Worm (Caenorhabditis elegans): ENCODE results near the gene mesp-1.

mesp-1 gene

ce11 chrIV:8529039-8529438 is 29.9 kb downstream of the mesp-1 start (continued):
- no peak for TF ChIP-seq hpl-2 (GFP tag; optimal IDR thresholded peaks at IDR 0.05)
- no peak for TF ChIP-seq sup-37 (GFP tag; optimal IDR thresholded peaks at IDR 0.05)
- TF ChIP-seq irx-1 (tag; optimal IDR thresholded peaks at IDR 0.05), result peak; percentile 69
- TF ChIP-seq ets-5 (GFP tag; IDR thresholded peaks at IDR 0.05), result no peak
- peak; percentile 82 for TF ChIP-seq lin-14 (GFP tag; optimal IDR thresholded peaks at IDR 0.05)
- no peak for TF ChIP-seq snpc-4 (tag; optimal IDR thresholded peaks at IDR 0.05)
- TF ChIP-seq unc-130 (tag; optimal IDR thresholded peaks at IDR 0.05), result peak; percentile 78
- no peak for TF ChIP-seq fkh-4 (tag; optimal IDR thresholded peaks at IDR 0.05; ENCODE audit: borderline replicate concordance)
- TF ChIP-seq pqm-1 (tag; optimal IDR thresholded peaks at IDR 0.05), result no peak
- TF ChIP-seq isw-1 (GFP tag; IDR thresholded peaks at IDR 0.05), result no peak
- no peak for TF ChIP-seq ceh-8 (GFP tag; optimal IDR thresholded peaks at IDR 0.05)
- peak; percentile 72 for TF ChIP-seq tbx-2 (tag; optimal IDR thresholded peaks at IDR 0.05)
- TF ChIP-seq nhr-84 (tag; optimal IDR thresholded peaks at IDR 0.05), result no peak
- TF ChIP-seq elt-3 (tag; optimal IDR thresholded peaks at IDR 0.05), result peak in 5 of 6 experiments; percentile 25 to 99 (median 70)
- TF ChIP-seq lin-13 (GFP tag; optimal IDR thresholded peaks at IDR 0.05), result peak; percentile 26
- no peak for TF ChIP-seq Y116A8C.19 (tag; optimal IDR thresholded peaks at IDR 0.05; ENCODE audit: borderline replicate concordance)
- TF ChIP-seq alr-1 (tag; optimal IDR thresholded peaks at IDR 0.05; ENCODE audit: borderline replicate concordance), result no peak
- TF ChIP-seq nhr-19 (GFP tag; conservative IDR thresholded peaks at IDR 0.05), result peak; percentile 84
- peak; percentile 95 for TF ChIP-seq grh-1 (GFP tag; IDR thresholded peaks at IDR 0.05)
- TF ChIP-seq nhr-90 (tag; optimal IDR thresholded peaks at IDR 0.05; ENCODE audit: poor library complexity), result peak; percentile 84
- TF ChIP-seq nhr-76 (tag; optimal IDR thresholded peaks at IDR 0.05), result no peak
- no peak for TF ChIP-seq skn-1 (tag; optimal IDR thresholded peaks at IDR 0.05)
- no peak for TF ChIP-seq aly-2 (tag; optimal IDR thresholded peaks at IDR 0.05)
- peak; percentile 40 to 74 for TF ChIP-seq lsy-2 (tag; optimal IDR thresholded peaks at IDR 0.05)
- TF ChIP-seq nhr-237 (tag; optimal IDR thresholded peaks at IDR 0.05), result no peak
- no peak for TF ChIP-seq pax-3 (tag; optimal IDR thresholded peaks at IDR 0.05)
- TF ChIP-seq F16B12.6 (tag; optimal IDR thresholded peaks at IDR 0.05), result no peak
- TF ChIP-seq nhr-28 (tag; optimal IDR thresholded peaks at IDR 0.05), result no peak
- no peak for TF ChIP-seq zip-4 (GFP tag; optimal IDR thresholded peaks at IDR 0.05)
- TF ChIP-seq mef-2 (tag; optimal IDR thresholded peaks at IDR 0.05), result no peak
- TF ChIP-seq efl-1 (optimal IDR thresholded peaks at IDR 0.05), result peak in 1 of 2 experiments; percentile 27
- TF ChIP-seq efl-1 (GFP tag; optimal IDR thresholded peaks at IDR 0.05 in 1 of 2), result peak in 1 of 2 experiments; percentile 94
- peak in 1 of 2 experiments; percentile 76 for TF ChIP-seq mdl-1 (tag; optimal IDR thresholded peaks at IDR 0.05)
- TF ChIP-seq mab-9 (GFP tag; IDR thresholded peaks at IDR 0.05), result no peak
- peak; percentile 77 for TF ChIP-seq mep-1 (tag; optimal IDR thresholded peaks at IDR 0.05)
- peak; percentile 99 for TF ChIP-seq nhr-85 (tag)
- no peak for TF ChIP-seq dsc-1 (tag; optimal IDR thresholded peaks at IDR 0.05)

- TF ChIP-seq sup-37 (GFP tag; optimal IDR thresholded peaks at IDR 0.05), result no peak
- peak in 1 of 3 experiments; percentile 4 for TF ChIP-seq dpl-1 (GFP tag; optimal IDR thresholded peaks at IDR 0.05)
- TF ChIP-seq ztf-11 (tag; optimal IDR thresholded peaks at IDR 0.05), result no peak
- TF ChIP-seq nhr-11 (tag; optimal IDR thresholded peaks at IDR 0.05), result no peak
- TF ChIP-seq nhr-47 (tag; optimal IDR thresholded peaks at IDR 0.05), result peak; percentile 26
- peak; percentile 87 for TF ChIP-seq nhr-20 (tag; optimal IDR thresholded peaks at IDR 0.05)
- TF ChIP-seq nhr-85 (tag), result peak; percentile 90
- no peak for TF ChIP-seq efl-3 (GFP tag; optimal IDR thresholded peaks at IDR 0.05)
- peak; percentile 60 for TF ChIP-seq nhr-90 (tag; optimal IDR thresholded peaks at IDR 0.05; ENCODE audit: poor library complexity)
- peak; percentile 30; the same call in 1 of the 2 replicates for TF ChIP-seq ceh-88 (GFP tag; IDR thresholded peaks at IDR 0.05)
- TF ChIP-seq efl-1 (optimal IDR thresholded peaks at IDR 0.05), result no peak
- TF ChIP-seq efl-1 (GFP tag; optimal IDR thresholded peaks at IDR 0.05 in 1 of 2), result peak in 1 of 2 experiments; percentile 54
- peak; percentile 81 for TF ChIP-seq lin-14 (GFP tag; optimal IDR thresholded peaks at IDR 0.05)
- peak; percentile 54 for TF ChIP-seq snu-23 (GFP tag; optimal IDR thresholded peaks at IDR 0.05)
- peak; percentile 65 for TF ChIP-seq tbx-2 (tag; optimal IDR thresholded peaks at IDR 0.05)
- peak; percentile 91 for TF ChIP-seq blmp-1 (tag; optimal IDR thresholded peaks at IDR 0.05)
- TF ChIP-seq lsy-2 (tag; optimal IDR thresholded peaks at IDR 0.05), result peak; percentile 27 to 54
- TF ChIP-seq elt-3 (tag; optimal IDR thresholded peaks at IDR 0.05), result peak in 5 of 6 experiments; percentile 1 to 95 (median 28)
- TF ChIP-seq tlp-1 (tag; optimal IDR thresholded peaks at IDR 0.05), result peak; percentile 61
- TF ChIP-seq hlh-17 (GFP tag; optimal IDR thresholded peaks at IDR 0.05; ENCODE audit: borderline replicate concordance), result no peak
- TF ChIP-seq ztf-4 (tag; optimal IDR thresholded peaks at IDR 0.05), result peak; percentile 1
- no peak for TF ChIP-seq ceh-63 (GFP tag; optimal IDR thresholded peaks at IDR 0.05)
Measured at ce11 chrIV:8530042-8531027, 31.2 kb downstream of the mesp-1 start.

Data from whole organism, L1 larva.